Worm (Caenorhabditis elegans) whole organism, L4 larva: ENCODE data around the gene C27A7.6.

Experiments used
- ceh-28 ChIP-seq: fragments of 150-350 bp; optimal IDR thresholded peaks from 2 replicates; lab custom pipeline; 2014; ENCODE audit warnings: missing biosample characterization, missing genetic modification reagents, missing genetic modification characterization
- snpc-4 ChIP-seq: fragments of 150-350 bp; optimal IDR thresholded peaks from 2 replicates; lab custom pipeline; 2014; ENCODE audit warnings: missing biosample characterization, missing genetic modification characterization

DNA sequence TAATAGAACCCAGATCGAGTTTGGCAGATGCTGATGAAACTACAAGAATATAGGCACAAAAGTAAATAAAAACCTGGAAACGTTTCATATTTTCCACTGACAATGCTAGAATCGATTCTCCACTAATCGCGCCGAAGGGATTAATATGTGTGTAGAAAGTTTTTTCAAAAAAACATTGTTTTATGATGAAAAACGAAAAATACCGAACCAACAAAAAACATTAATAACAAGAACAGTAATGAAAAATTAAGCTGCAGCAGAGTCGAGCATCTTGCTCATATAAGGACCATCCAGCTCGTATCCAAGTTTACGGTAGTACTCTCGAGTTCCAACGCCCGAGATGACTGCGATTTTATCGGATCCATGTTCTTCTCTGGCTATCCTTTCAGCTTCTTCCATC is 48.8 kb upstream of the C27A7.6 start, which contains the start of gene clec-224:
- no peak for TF ChIP-seq snpc-4 (tag; lab: Kevin White, UChicago)
- no peak for TF ChIP-seq ceh-28
